Worm (Caenorhabditis elegans) whole organism, young adult: ENCODE measurements around the gene pycr-4.

Experiments
- F22D6.2 ChIP-seq: sonication (generic microtip); optimal IDR thresholded peaks from 2 replicates; lab custom pipeline; 2016; ENCODE audit warnings: mild to moderate bottlenecking, missing genetic modification characterization, missing compliant biosample characterization
- nfya-1 ChIP-seq: sonication (generic microtip); optimal IDR thresholded peaks from 2 replicates; lab custom pipeline; 2017; ENCODE audit warnings: antibody characterized with exemption, missing compliant biosample characterization, missing genetic modification characterization, borderline replicate concordance; ENCODE audit not compliant: insufficient read depth
- snpc-1.1 ChIP-seq: sonication (generic microtip); optimal IDR thresholded peaks from 2 replicates; lab custom pipeline; 2017; ENCODE audit warnings: missing genetic modification characterization, mild to moderate bottlenecking, missing compliant biosample characterization, antibody characterized with exemption, moderate library complexity, missing genotype, missing genetic modification reagents; ENCODE audit not compliant: insufficient read depth
- snpc-1.3 ChIP-seq: sonication (generic microtip); optimal IDR thresholded peaks from 2 replicates; lab custom pipeline; 2017; ENCODE audit warnings: missing genetic modification characterization, mild to moderate bottlenecking, missing compliant biosample characterization, antibody characterized with exemption, moderate library complexity, missing genotype, missing genetic modification reagents; ENCODE audit not compliant: insufficient read depth
- ztf-6 ChIP-seq: fragments of 200-800 bp; sonication (Bioruptor generic); IDR thresholded peaks from 2 replicates; pipeline ENCODE4 v1.3.6; 2022; ENCODE audit warnings: missing genetic modification reagents, missing genetic modification characterization, missing compliant biosample characterization

DNA sequence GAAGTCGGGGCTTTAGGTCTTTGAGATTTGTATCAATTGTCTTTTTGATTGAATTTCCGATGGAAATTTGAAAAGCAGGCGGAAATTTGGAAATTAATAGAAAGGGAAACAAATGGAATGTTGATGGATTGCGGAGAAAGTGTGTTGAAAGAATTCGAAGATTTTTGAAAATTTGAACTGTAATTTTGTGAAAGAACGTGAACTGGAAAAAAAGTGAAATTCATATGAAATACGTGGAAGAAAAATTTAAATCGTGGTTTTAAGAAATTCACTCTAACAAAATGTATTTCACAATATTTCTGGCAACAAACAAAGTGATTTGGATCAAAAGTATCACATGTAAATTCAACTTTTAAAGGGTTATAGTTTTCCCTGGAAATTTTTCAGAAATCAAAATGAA lies 31.1 kb downstream of the pycr-4 start, which contains the start of gene B0496.1:
- no peak for TF ChIP-seq snpc-1.1 (tag; lab: Kevin White, UChicago)
- TF ChIP-seq snpc-1.3 (tag; lab: Kevin White, UChicago) = no peak
- no peak for TF ChIP-seq F22D6.2 (tag; lab: Kevin White, UChicago)
- no peak for TF ChIP-seq nfya-1 (tag; lab: Kevin White, UChicago)
- TF ChIP-seq ztf-6 = no peak
